Worm (Caenorhabditis elegans): Measurements from ENCODE around the gene C28A5.1.
A peak's percentile ranks its signal among the peaks of the same experiment; 100 is the strongest.

The C28A5.1 gene

DNA sequence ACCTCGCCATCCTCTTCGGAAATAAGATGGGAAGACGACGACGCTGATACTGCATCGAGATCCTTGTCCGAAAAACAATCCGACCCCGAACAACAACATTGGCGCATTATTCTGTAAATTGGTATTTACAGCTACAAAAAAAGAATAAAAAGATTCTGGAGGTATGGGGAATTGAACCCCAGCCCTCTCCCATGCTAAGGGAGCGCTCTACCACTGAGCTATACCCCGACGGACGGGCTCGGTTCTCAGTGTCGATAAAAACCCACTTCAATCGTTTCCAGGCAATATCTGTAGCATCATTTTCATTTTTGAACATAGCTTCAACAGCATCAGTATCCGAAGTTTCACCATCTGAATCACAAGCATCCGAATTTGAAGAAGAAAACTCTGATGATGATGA lies 5.3 kb downstream of the C28A5.1 start (continued):
- no peak for TF ChIP-seq dpl-1 (GFP tag; optimal IDR thresholded peaks at IDR 0.05)
- TF ChIP-seq ccch-3 (GFP tag; optimal IDR thresholded peaks at IDR 0.05), result no peak
- peak; percentile 71 for TF ChIP-seq B0261.1 (tag; optimal IDR thresholded peaks at IDR 0.05)
- TF ChIP-seq nfya-1 (tag; optimal IDR thresholded peaks at IDR 0.05; ENCODE audit: borderline replicate concordance, insufficient read depth), result no peak
- no peak for TF ChIP-seq unc-62 (GFP tag; optimal IDR thresholded peaks at IDR 0.05)
- TF ChIP-seq him-1 (tag; optimal IDR thresholded peaks at IDR 0.05), result peak; percentile 54
- TF ChIP-seq Y56A3A.18 (GFP tag; IDR thresholded peaks at IDR 0.05), result no peak
- TF ChIP-seq madf-3 (GFP tag; IDR thresholded peaks at IDR 0.05), result no peak
- TF ChIP-seq aptf-3 (GFP tag; IDR thresholded peaks at IDR 0.05), result no peak
- TF ChIP-seq F49E8.2 (tag; optimal IDR thresholded peaks at IDR 0.05; ENCODE audit: insufficient read depth), result no peak
- TF ChIP-seq hmg-20 (GFP tag; IDR thresholded peaks at IDR 0.05), result no peak
- no peak for TF ChIP-seq let-607 (tag; optimal IDR thresholded peaks at IDR 0.05)
- TF ChIP-seq nhr-27 (tag; optimal IDR thresholded peaks at IDR 0.05), result no peak
- TF ChIP-seq egl-44 (GFP tag; IDR thresholded peaks at IDR 0.05), result peak; percentile 68; the same call in 1 of the 2 replicates
- TF ChIP-seq hrde-1 (tag; optimal IDR thresholded peaks at IDR 0.05; ENCODE audit: borderline replicate concordance), result no peak
- no peak for TF ChIP-seq attf-6 (GFP tag; IDR thresholded peaks at IDR 0.05)
- peak; percentile 54 for TF ChIP-seq hmg-1.2 (GFP tag; IDR thresholded peaks at IDR 0.05)
- no peak for TF ChIP-seq ets-4 (GFP tag; optimal IDR thresholded peaks at IDR 0.05)
- TF ChIP-seq let-526 (GFP tag; IDR thresholded peaks at IDR 0.05), result no peak
- TF ChIP-seq ZK185.1 (tag; optimal IDR thresholded peaks at IDR 0.05; ENCODE audit: poor library complexity, severe bottlenecking), result no peak
- no peak for TF ChIP-seq B0019.2 (GFP tag; conservative IDR thresholded peaks at IDR 0.05)
- TF ChIP-seq madf-8 (GFP tag; conservative IDR thresholded peaks at IDR 0.05), result peak; percentile 61
- TF ChIP-seq cebp-1 (GFP tag; IDR thresholded peaks at IDR 0.05), result no peak
- peak; percentile 46 for TF ChIP-seq cebp-1 (tag; optimal IDR thresholded peaks at IDR 0.05)
- TF ChIP-seq F10E7.11 (tag; optimal IDR thresholded peaks at IDR 0.05), result no peak
- no peak for TF ChIP-seq T26A5.8 (tag; optimal IDR thresholded peaks at IDR 0.05)
- no peak for TF ChIP-seq lsy-27 (tag; optimal IDR thresholded peaks at IDR 0.05; ENCODE audit: borderline replicate concordance, insufficient read depth)
- TF ChIP-seq mes-4 (tag; optimal IDR thresholded peaks at IDR 0.05), result no peak
- no peak for TF ChIP-seq ztf-6 (GFP tag; IDR thresholded peaks at IDR 0.05)
- TF ChIP-seq F37B4.10 (GFP tag; IDR thresholded peaks at IDR 0.05), result no peak
- TF ChIP-seq C17E4.6 (GFP tag; IDR thresholded peaks at IDR 0.05), result no peak
- no peak for TF ChIP-seq ztf-25 (GFP tag; IDR thresholded peaks at IDR 0.05)
- TF ChIP-seq F57A8.1 (GFP tag; optimal IDR thresholded peaks at IDR 0.05), result no peak
- peak; percentile 63 for TF ChIP-seq die-1 (tag; optimal IDR thresholded peaks at IDR 0.05)
- TF ChIP-seq B0035.1 (tag; optimal IDR thresholded peaks at IDR 0.05), result no peak
- no peak for TF ChIP-seq hlh-26 (GFP tag; conservative IDR thresholded peaks at IDR 0.05)
- no peak for TF ChIP-seq Y53F4B.3 (GFP tag; IDR thresholded peaks at IDR 0.05)
- no peak for TF ChIP-seq K11D2.4 (GFP tag; IDR thresholded peaks at IDR 0.05)
- no peak for TF ChIP-seq somi-1 (GFP tag; optimal IDR thresholded peaks at IDR 0.05)
- TF ChIP-seq aptf-2 (GFP tag; conservative IDR thresholded peaks at IDR 0.05), result no peak
- TF ChIP-seq ceh-100 (GFP tag; IDR thresholded peaks at IDR 0.05), result no peak
- peak; percentile 6 for TF ChIP-seq chd-7 (tag; optimal IDR thresholded peaks at IDR 0.05)
- TF ChIP-seq efl-1 (GFP tag; optimal IDR thresholded peaks at IDR 0.05), result no peak
- TF ChIP-seq unc-130 (GFP tag; optimal IDR thresholded peaks at IDR 0.05), result no peak
- TF ChIP-seq atf-7 (tag; optimal IDR thresholded peaks at IDR 0.05), result no peak
- no peak for TF ChIP-seq cebp-2 (GFP tag; IDR thresholded peaks at IDR 0.05)
- no peak for TF ChIP-seq lag-1 (GFP tag; IDR thresholded peaks at IDR 0.05)
- peak; percentile 57 for TF ChIP-seq snpc-1.1 (tag; optimal IDR thresholded peaks at IDR 0.05; ENCODE audit: insufficient read depth)
- no peak for TF ChIP-seq nhr-120 (GFP tag; IDR thresholded peaks at IDR 0.05)
